Worm (Caenorhabditis elegans) whole organism, late embryonic: ENCODE data around the gene Y48A6B.9.

Source experiments
- Y22D7AL.16 ChIP-seq: sonication (generic microtip); optimal IDR thresholded peaks from 2 replicates; lab custom pipeline; 2016; ENCODE audit warnings: missing genetic modification characterization, missing compliant biosample characterization
- ama-1 ChIP-seq: fragments of 150-350 bp; optimal IDR thresholded peaks from 2 replicates; lab custom pipeline; 2014
- dve-1 ChIP-seq: sonication (generic microtip); optimal IDR thresholded peaks from 2 replicates; lab custom pipeline; 2017; ENCODE audit warnings: antibody characterized with exemption, mild to moderate bottlenecking, missing genetic modification characterization, missing compliant biosample characterization
- npax-4 ChIP-seq: sonication (generic microtip); optimal IDR thresholded peaks from 2 replicates; lab custom pipeline; 2016; ENCODE audit warnings: missing genetic modification characterization, missing compliant biosample characterization
- pqm-1 ChIP-seq: sonication (generic microtip); optimal IDR thresholded peaks from 2 replicates; lab custom pipeline; 2016; ENCODE audit warnings: missing genetic modification characterization, missing compliant biosample characterization
- unc-3 ChIP-seq, 2 experiments: fragments of 200-800 bp in 1 of 2; sonication (Bioruptor generic) in 1 of 2; sonication (generic microtip) in 1 of 2; conservative IDR thresholded peaks in 1 of 2; optimal IDR thresholded peaks in 1 of 2; 2 replicates each; pipeline versions ENCODE4 v1.3.6 to Lab custom; 2016 to 2022; ENCODE audit warnings: missing compliant biosample characterization in 2 of 2, missing genetic modification characterization in 2 of 2, missing genetic modification reagents in 1 of 2
- unc-42 ChIP-seq: sonication (generic microtip); optimal IDR thresholded peaks from 2 replicates; lab custom pipeline; 2016; ENCODE audit warnings: missing genotype, missing genetic modification characterization, missing compliant biosample characterization

ce11 chrIII:11046549-11046948 lies 13.6 kb downstream of the Y48A6B.9 start:
- TF ChIP-seq ama-1 (no peak), pqm-1 (no peak), unc-42 (no peak), dve-1 (no peak), Y22D7AL.16 (no peak), unc-3 (GFP tag; conservative IDR thresholded peaks at IDR 0.05; lab: Robert Waterston, UW) (no peak), unc-3 (tag; optimal IDR thresholded peaks at IDR 0.05; lab: Kevin White, UChicago) (no peak), npax-4 (tag; lab: Kevin White, UChicago) (no peak)
